Fruit fly (Drosophila melanogaster) whole organism, embryonic: Measurements from ENCODE around the gene RpL35.
A peak's percentile ranks its signal among the peaks of the same experiment; 100 is the strongest.

Experiments
- Adf1 ChIP-seq: fragments of 200-800 bp; sonication (Bioruptor generic); IDR thresholded peaks from 2 replicates; pipeline ENCODE4 v1.3.6; 2022; ENCODE audit warnings: missing biosample characterization, missing genetic modification characterization
- Antp ChIP-seq: fragments of 200-800 bp; sonication (Bioruptor generic); optimal IDR thresholded peaks from 3 replicates; lab custom pipeline; 2016; ENCODE audit warnings: missing biosample characterization, missing genetic modification characterization
- CG10959 ChIP-seq: fragments of 200-800 bp; sonication (Bioruptor generic); IDR thresholded peaks from 2 replicates; pipeline ENCODE4 v1.3.6; 2022; ENCODE audit warnings: missing biosample characterization, missing genetic modification characterization
- CG11085 ChIP-seq: fragments of 200-800 bp; sonication (Bioruptor generic); IDR thresholded peaks from 2 replicates; pipeline ENCODE4 v1.3.6; 2022; ENCODE audit warnings: missing biosample characterization, missing genetic modification characterization
- CG13287 ChIP-seq: fragments of 200-800 bp; sonication (Bioruptor generic); IDR thresholded peaks from 2 replicates; pipeline ENCODE4 v1.3.6; 2022; ENCODE audit warnings: missing biosample characterization, missing genetic modification characterization; ENCODE audit not compliant: partially characterized antibody
- CG13894 ChIP-seq: fragments of 200-800 bp; sonication (Bioruptor generic); optimal IDR thresholded peaks from 3 replicates; lab custom pipeline; 2018; ENCODE audit warnings: missing biosample characterization, mild to moderate bottlenecking, missing genetic modification characterization, moderate library complexity
- CG15601 ChIP-seq: fragments of 200-800 bp; sonication (Bioruptor generic); optimal IDR thresholded peaks from 3 replicates; lab custom pipeline; 2019; ENCODE audit warnings: missing biosample characterization, mild to moderate bottlenecking, missing genetic modification characterization, moderate library complexity
- CG16815 ChIP-seq: fragments of 200-800 bp; sonication (Bioruptor generic); optimal IDR thresholded peaks from 3 replicates; lab custom pipeline; 2017; ENCODE audit warnings: missing biosample characterization, mild to moderate bottlenecking, missing genetic modification characterization
- CG18619 ChIP-seq: fragments of 200-800 bp; sonication (Bioruptor generic); optimal IDR thresholded peaks from 3 replicates; lab custom pipeline; 2017; ENCODE audit warnings: missing biosample characterization, mild to moderate bottlenecking, missing genetic modification characterization
- CG2116 ChIP-seq: fragments of 200-800 bp; sonication (Bioruptor generic); optimal IDR thresholded peaks from 3 replicates; lab custom pipeline; 2018; ENCODE audit warnings: missing biosample characterization, mild to moderate bottlenecking, missing genetic modification characterization
- CG30020 ChIP-seq: fragments of 200-800 bp; optimal IDR thresholded peaks from 2 replicates; lab custom pipeline; 2019; ENCODE audit warnings: missing biosample characterization, mild to moderate bottlenecking, missing genetic modification characterization, moderate library complexity
- CG32532 ChIP-seq: fragments of 200-800 bp; sonication (Bioruptor generic); IDR thresholded peaks from 2 replicates; pipeline ENCODE4 v1.3.6; 2022; ENCODE audit warnings: missing biosample characterization, missing genetic modification characterization
- CG3281 ChIP-seq: fragments of 200-800 bp; sonication (Bioruptor generic); optimal IDR thresholded peaks from 3 replicates; lab custom pipeline; 2017; ENCODE audit warnings: missing biosample characterization, mild to moderate bottlenecking, missing genetic modification characterization
- CG33213 ChIP-seq: fragments of 200-800 bp; sonication (Bioruptor generic); optimal IDR thresholded peaks from 3 replicates; lab custom pipeline; 2016; ENCODE audit warnings: missing biosample characterization, missing genetic modification characterization
- CG34224 ChIP-seq: fragments of 200-800 bp; sonication (Bioruptor generic); IDR thresholded peaks from 3 replicates; pipeline ENCODE4 v1.3.6; 2022; ENCODE audit warnings: missing biosample characterization, missing genetic modification characterization; ENCODE audit not compliant: partially characterized antibody
- CG4617 ChIP-seq: fragments of 200-800 bp; sonication (Bioruptor generic); optimal IDR thresholded peaks from 3 replicates; lab custom pipeline; 2016; ENCODE audit warnings: missing biosample characterization, missing genetic modification characterization, borderline replicate concordance
- CG6791 ChIP-seq: fragments of 200-800 bp; sonication (Bioruptor generic); IDR thresholded peaks from 3 replicates; pipeline ENCODE4 v1.3.6; 2022; ENCODE audit warnings: missing biosample characterization, missing genetic modification characterization; ENCODE audit not compliant: partially characterized antibody
- CG7786 ChIP-seq: fragments of 200-800 bp; sonication (Bioruptor generic); optimal IDR thresholded peaks from 2 replicates; lab custom pipeline; 2016; ENCODE audit warnings: missing biosample characterization, missing genetic modification characterization
- CG8388 ChIP-seq: fragments of 200-800 bp; sonication (Bioruptor generic); optimal IDR thresholded peaks from 2 replicates; lab custom pipeline; 2019; ENCODE audit warnings: missing biosample characterization, mild to moderate bottlenecking, missing genetic modification characterization, moderate library complexity
- CG9437 ChIP-seq: fragments of 200-800 bp; sonication (Bioruptor generic); optimal IDR thresholded peaks from 2 replicates; lab custom pipeline; 2018; ENCODE audit warnings: missing biosample characterization, mild to moderate bottlenecking, missing genetic modification characterization
- CG9797 ChIP-seq: fragments of 200-800 bp; sonication (Bioruptor generic); optimal IDR thresholded peaks from 3 replicates; lab custom pipeline; 2018; ENCODE audit warnings: missing biosample characterization, mild to moderate bottlenecking, missing genetic modification characterization
- E2f1 ChIP-seq: fragments of 200-800 bp; sonication (Bioruptor generic); IDR thresholded peaks from 2 replicates; pipeline ENCODE4 v1.3.6; 2022; ENCODE audit warnings: missing biosample characterization, missing genetic modification characterization
- Ets65A ChIP-seq: fragments of 200-800 bp; sonication (Bioruptor generic); peaks from one replicate; lab custom pipeline; 2016; ENCODE audit warnings: missing biosample characterization, missing genetic modification characterization
- Ets97D ChIP-seq: fragments of 200-800 bp; sonication (Bioruptor generic); optimal IDR thresholded peaks from 3 replicates; lab custom pipeline; 2016; ENCODE audit warnings: missing biosample characterization, missing genetic modification characterization
- Gug ChIP-seq: fragments of 200-800 bp; sonication (Bioruptor generic); IDR thresholded peaks from 4 replicates; pipeline ENCODE4 v1.3.6; 2022; ENCODE audit warnings: missing biosample characterization, missing genetic modification characterization
- Hmr ChIP-seq: fragments of 200-800 bp; sonication (Bioruptor generic); optimal IDR thresholded peaks from 3 replicates; lab custom pipeline; 2017; ENCODE audit warnings: mild to moderate bottlenecking, missing biosample characterization, missing genetic modification reagents, missing genetic modification characterization
- MBD-R2 ChIP-seq: fragments of 200-800 bp; sonication (Bioruptor generic); IDR thresholded peaks from 2 replicates; pipeline ENCODE4 v1.3.6; 2022; ENCODE audit warnings: missing biosample characterization, missing genetic modification characterization
- MESR4 ChIP-seq: fragments of 200-800 bp; sonication (Bioruptor generic); optimal IDR thresholded peaks from 2 replicates; lab custom pipeline; 2018; ENCODE audit warnings: missing biosample characterization, mild to moderate bottlenecking, missing genetic modification characterization, moderate library complexity
- Myb ChIP-seq: fragments of 200-800 bp; sonication (Bioruptor generic); optimal IDR thresholded peaks from 2 replicates; lab custom pipeline; 2016; ENCODE audit warnings: missing biosample characterization, missing genetic modification characterization
- NC2β ChIP-seq: fragments of 200-800 bp; sonication (Bioruptor generic); optimal IDR thresholded peaks from 2 replicates; lab custom pipeline; 2016; ENCODE audit warnings: missing biosample characterization, missing genetic modification characterization
- PHDP ChIP-seq: fragments of 200-800 bp; sonication (Bioruptor generic); optimal IDR thresholded peaks from 3 replicates; lab custom pipeline; 2018; ENCODE audit warnings: missing biosample characterization, mild to moderate bottlenecking, missing genetic modification characterization, moderate library complexity
- Side ChIP-seq: fragments of 200-800 bp; sonication (Bioruptor generic); optimal IDR thresholded peaks from 2 replicates; lab custom pipeline; 2016; ENCODE audit warnings: missing biosample characterization, missing genetic modification characterization
- al ChIP-seq: fragments of 200-800 bp; sonication (Bioruptor generic); IDR thresholded peaks from 2 replicates; pipeline ENCODE4 v1.3.6; 2022; ENCODE audit warnings: missing biosample characterization, missing genetic modification characterization
- ap ChIP-seq: fragments of 200-800 bp; sonication (Bioruptor generic); IDR thresholded peaks from 2 replicates; pipeline ENCODE4 v1.3.6; 2022; ENCODE audit warnings: missing biosample characterization, missing genetic modification characterization
- ara ChIP-seq: fragments of 200-800 bp; sonication (Bioruptor generic); IDR thresholded peaks from 2 replicates; pipeline ENCODE4 v1.3.6; 2022; ENCODE audit warnings: missing biosample characterization, missing genetic modification characterization
- bcd ChIP-seq: fragments of 200-800 bp; sonication (Bioruptor generic); optimal IDR thresholded peaks from 2 replicates; lab custom pipeline; 2017; ENCODE audit warnings: missing biosample characterization, mild to moderate bottlenecking, missing genetic modification characterization
- chinmo ChIP-seq: fragments of 200-800 bp; sonication (Bioruptor generic); IDR thresholded peaks from 4 replicates; pipeline ENCODE4 v1.3.6; 2022; ENCODE audit warnings: missing biosample characterization, missing genetic modification characterization; ENCODE audit not compliant: partially characterized antibody
- chn ChIP-seq: fragments of 200-800 bp; sonication (Bioruptor generic); optimal IDR thresholded peaks from 2 replicates; lab custom pipeline; 2016; ENCODE audit warnings: missing biosample characterization, missing genetic modification characterization
- dimm ChIP-seq: fragments of 200-800 bp; sonication (Bioruptor generic); IDR thresholded peaks from 2 replicates; pipeline ENCODE4 v1.3.6; 2022; ENCODE audit warnings: missing biosample characterization, missing genetic modification characterization
- dm ChIP-seq: fragments of 200-800 bp; sonication (Bioruptor generic); optimal IDR thresholded peaks from 3 replicates; lab custom pipeline; 2016; ENCODE audit warnings: missing biosample characterization, missing genetic modification characterization
- emc ChIP-seq: fragments of 200-800 bp; sonication (Bioruptor generic); optimal IDR thresholded peaks from 2 replicates; lab custom pipeline; 2016; ENCODE audit warnings: missing biosample characterization, missing genetic modification characterization
- hbn ChIP-seq: fragments of 200-800 bp; sonication (Bioruptor generic); IDR thresholded peaks from 2 replicates; pipeline ENCODE4 v1.3.6; 2022; ENCODE audit warnings: missing biosample characterization, missing genetic modification characterization; ENCODE audit not compliant: partially characterized antibody
- inv ChIP-seq: fragments of 200-800 bp; sonication (Bioruptor generic); IDR thresholded peaks from 2 replicates; pipeline ENCODE4 v1.3.6; 2022; ENCODE audit warnings: missing biosample characterization, missing genetic modification characterization; ENCODE audit not compliant: partially characterized antibody
- knrl ChIP-seq: fragments of 200-800 bp; sonication (Bioruptor generic); IDR thresholded peaks from 3 replicates; pipeline ENCODE4 v1.3.6; 2022; ENCODE audit warnings: missing biosample characterization, missing genetic modification characterization; ENCODE audit not compliant: partially characterized antibody
- mam ChIP-seq: fragments of 200-800 bp; sonication (Bioruptor generic); optimal IDR thresholded peaks from 3 replicates; lab custom pipeline; 2016; ENCODE audit warnings: missing biosample characterization, missing genetic modification characterization
- mirr ChIP-seq: fragments of 200-800 bp; sonication (Bioruptor generic); optimal IDR thresholded peaks from 3 replicates; lab custom pipeline; 2018; ENCODE audit warnings: missing biosample characterization, mild to moderate bottlenecking, missing genetic modification characterization
- pb ChIP-seq: fragments of 200-800 bp; sonication (Bioruptor generic); optimal IDR thresholded peaks from 3 replicates; lab custom pipeline; 2016; ENCODE audit warnings: missing biosample characterization, missing genetic modification characterization
- shn ChIP-seq: fragments of 200-800 bp; sonication (Bioruptor generic); optimal IDR thresholded peaks from 3 replicates; lab custom pipeline; 2016; ENCODE audit warnings: missing biosample characterization, missing genetic modification characterization
- stwl ChIP-seq: fragments of 200-800 bp; sonication (Bioruptor generic); optimal IDR thresholded peaks from 3 replicates; lab custom pipeline; 2018; ENCODE audit warnings: missing biosample characterization, mild to moderate bottlenecking, missing genetic modification characterization, moderate library complexity
- zfh1 ChIP-seq: fragments of 200-800 bp; sonication (Bioruptor generic); IDR thresholded peaks from 3 replicates; pipeline ENCODE4 v1.3.6; 2022; ENCODE audit warnings: missing biosample characterization, missing genetic modification characterization

RpL35 gene

dm6 chrX:5665902-5666301 lies 6.3 kb upstream of the RpL35 start, which contains the start of the genes Sirt4 and CG4119 (continued):
- peak; percentile 3 for TF ChIP-seq CG8388 (GFP tag; lab: Kevin White, UChicago)
- TF ChIP-seq CG9797 (GFP tag; lab: Kevin White, UChicago): peak; percentile 32
- peak; percentile 25 for TF ChIP-seq shn
- peak; percentile 19 for TF ChIP-seq CG7786
- TF ChIP-seq CG10959 (GFP tag; lab: Robert Waterston, UW): no peak
- no peak for TF ChIP-seq ap
- 0 out of 2 replicates have a peak, but pooled peaks have one; percentile 31 for TF ChIP-seq al
- TF ChIP-seq CG30020 (tag; lab: Kevin White, UChicago): peak; percentile 5
- TF ChIP-seq dm (GFP tag; lab: Kevin White, UChicago): peak; percentile 64
- peak; percentile 92 for TF ChIP-seq MESR4 (GFP tag; lab: Kevin White, UChicago)
- peak; percentile 10 for TF ChIP-seq PHDP (tag; lab: Kevin White, UChicago)
- peak; percentile 9 for TF ChIP-seq CG3281
- TF ChIP-seq CG11085 (GFP tag; lab: Robert Waterston, UW): no peak
- peak; percentile 33 for TF ChIP-seq Ets65A (GFP tag; lab: Kevin White, UChicago)
- TF ChIP-seq emc: no peak
- peak; percentile 97 for TF ChIP-seq CG9437 (GFP tag; lab: Kevin White, UChicago)
- TF ChIP-seq ara (GFP tag; lab: Robert Waterston, UW): 0 out of 2 replicates have a peak, but pooled peaks have one; percentile 5
- peak; percentile 72 for TF ChIP-seq Adf1 (GFP tag; lab: Robert Waterston, UW)
- peak; percentile 90 for TF ChIP-seq hbn
- TF ChIP-seq CG15601 (tag; lab: Kevin White, UChicago): no peak
- TF ChIP-seq CG34224 (GFP tag; lab: Robert Waterston, UW): peak; percentile 94
- peak; percentile 88 for TF ChIP-seq Myb
- peak; percentile 95 for TF ChIP-seq knrl (GFP tag; lab: Robert Waterston, UW)
- TF ChIP-seq NC2β (GFP tag; lab: Kevin White, UChicago): peak; percentile 62
- TF ChIP-seq CG2116 (GFP tag; lab: Kevin White, UChicago): peak; percentile 86
- TF ChIP-seq chinmo: peak; percentile 91; the same call in 3 of the 4 replicates
- peak; percentile 96 for TF ChIP-seq MBD-R2
- TF ChIP-seq pb (GFP tag; lab: Kevin White, UChicago): no peak
- TF ChIP-seq CG18619 (GFP tag; lab: Kevin White, UChicago): no peak
- 0 out of 2 replicates have a peak, but pooled peaks have one; percentile 8 for TF ChIP-seq E2f1 (GFP tag; lab: Robert Waterston, UW)
- TF ChIP-seq CG6791: peak; percentile 98
- no peak for TF ChIP-seq CG16815 (GFP tag; lab: Kevin White, UChicago)
- peak; percentile 37; the same call in 1 of the 4 replicates for TF ChIP-seq Gug (GFP tag; lab: Robert Waterston, UW)
- TF ChIP-seq bcd (GFP tag; lab: Kevin White, UChicago): no peak
- TF ChIP-seq mam: peak; percentile 56
- TF ChIP-seq Side (GFP tag; lab: Kevin White, UChicago): peak; percentile 16
- peak; percentile 13 for TF ChIP-seq Antp
- TF ChIP-seq CG4617 (GFP tag; lab: Kevin White, UChicago): peak; percentile 92
- TF ChIP-seq inv (GFP tag; lab: Robert Waterston, UW): peak; percentile 94
- peak; percentile 20 for TF ChIP-seq CG13894 (tag; lab: Kevin White, UChicago)
- TF ChIP-seq CG32532 (GFP tag; lab: Robert Waterston, UW): peak; percentile 58; the same call in 1 of the 2 replicates
- TF ChIP-seq zfh1 (GFP tag; lab: Robert Waterston, UW): 0 out of 3 replicates have a peak, but pooled peaks have one; percentile 33
- peak; percentile 19 for TF ChIP-seq mirr (GFP tag; lab: Kevin White, UChicago)
- no peak for TF ChIP-seq dimm (GFP tag; lab: Robert Waterston, UW)
- peak; percentile 25 for TF ChIP-seq CG33213 (GFP tag; lab: Kevin White, UChicago)
- no peak for TF ChIP-seq chn (GFP tag; lab: Kevin White, UChicago)
- TF ChIP-seq Ets97D (GFP tag; lab: Kevin White, UChicago): peak; percentile 72
- peak; percentile 96 for TF ChIP-seq CG13287
- TF ChIP-seq Hmr (GFP tag; lab: Kevin White, UChicago): peak; percentile 40
- TF ChIP-seq stwl (tag; lab: Kevin White, UChicago): peak; percentile 66
